Fruit fly (Drosophila melanogaster): ENCODE measurements around the gene CG10252.

CG10252 gene

dm6 chr3R:23734573-23735404 lies 38.7 kb upstream of the CG10252 start (continued):
- TF ChIP-seq vri (GFP tag; optimal IDR thresholded peaks at IDR 0.05) (no peak), OdsH (GFP tag; optimal IDR thresholded peaks at IDR 0.05) (peak; percentile 26), esn (GFP tag; optimal IDR thresholded peaks at IDR 0.05) (no peak), dsx (GFP tag; optimal IDR thresholded peaks at IDR 0.05; ENCODE audit: poor library complexity, severe bottlenecking) (peak; percentile 32), Lpt (GFP tag; optimal IDR thresholded peaks at IDR 0.05) (peak; percentile 19), Sox15 (GFP tag; optimal IDR thresholded peaks at IDR 0.05) (no peak), CG11762 (GFP tag; optimal IDR thresholded peaks at IDR 0.05; ENCODE audit: insufficient read depth) (no peak), pdm3 (GFP tag; optimal IDR thresholded peaks at IDR 0.05) (peak; percentile 23), Sox102F (GFP tag; optimal IDR thresholded peaks at IDR 0.05) (no peak)

DNA sequence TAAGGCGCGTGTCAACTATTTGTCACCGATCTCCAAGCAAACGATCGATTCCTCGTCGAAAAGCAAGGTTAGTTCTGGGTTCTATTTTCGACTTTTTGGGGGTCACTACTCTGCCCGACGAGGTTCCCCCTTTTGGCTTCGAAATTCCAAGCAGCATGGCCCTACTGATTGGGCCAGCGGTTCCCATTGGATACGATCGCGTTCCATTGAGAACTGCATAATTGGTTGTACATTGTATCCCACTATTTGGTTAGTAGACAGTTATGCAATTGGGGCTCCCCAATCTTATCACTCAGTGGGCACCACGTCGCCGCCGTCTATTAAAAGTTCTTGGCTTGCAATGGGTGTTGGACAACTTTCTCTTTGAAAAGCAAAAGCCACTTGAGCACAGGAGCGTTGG lies 37.7 kb upstream of the CG10252 start:
- TF ChIP-seq Sox15 (GFP tag; optimal IDR thresholded peaks at IDR 0.05) = no peak
- no peak for TF ChIP-seq pdm3 (GFP tag; optimal IDR thresholded peaks at IDR 0.05)
- no peak for TF ChIP-seq CG34406 (GFP tag; optimal IDR thresholded peaks at IDR 0.05)
- no peak for TF ChIP-seq achi (GFP tag; optimal IDR thresholded peaks at IDR 0.05)
- no peak for TF ChIP-seq fd59A (GFP tag; optimal IDR thresholded peaks at IDR 0.05)
- TF ChIP-seq Eip93F (GFP tag; optimal IDR thresholded peaks at IDR 0.05) = no peak
- TF ChIP-seq CG8632 (GFP tag; optimal IDR thresholded peaks at IDR 0.05) = no peak
- TF ChIP-seq esn (GFP tag; optimal IDR thresholded peaks at IDR 0.05) = no peak
- no peak for TF ChIP-seq Ets96B (tag; optimal IDR thresholded peaks at IDR 0.05)
- no peak for TF ChIP-seq spab (GFP tag; optimal IDR thresholded peaks at IDR 0.05)
- TF ChIP-seq CG10669 (GFP tag; optimal IDR thresholded peaks at IDR 0.05) = no peak
- no peak for TF ChIP-seq ss (GFP tag; optimal IDR thresholded peaks at IDR 0.05)
- TF ChIP-seq CG6854 (GFP tag; optimal IDR thresholded peaks at IDR 0.05) = no peak
- no peak for TF ChIP-seq net (GFP tag; optimal IDR thresholded peaks at IDR 0.05)
- TF ChIP-seq CG9139 (GFP tag; optimal IDR thresholded peaks at IDR 0.05) = no peak
- no peak for TF ChIP-seq CG32006 (GFP tag; optimal IDR thresholded peaks at IDR 0.05)
- TF ChIP-seq Gug (GFP tag; IDR thresholded peaks at IDR 0.05) = no peak
- TF ChIP-seq fd85E (GFP tag; optimal IDR thresholded peaks at IDR 0.05) = no peak
- TF ChIP-seq svp (GFP tag) = no peak
- no peak for TF ChIP-seq CG10631 (GFP tag; optimal IDR thresholded peaks at IDR 0.05)

- TF ChIP-seq topi (GFP tag; optimal IDR thresholded peaks at IDR 0.05) (no peak), salr (GFP tag; optimal IDR thresholded peaks at IDR 0.05) (no peak), Ets96B (tag; optimal IDR thresholded peaks at IDR 0.05) (no peak), CG6792 (GFP tag; optimal IDR thresholded peaks at IDR 0.05) (no peak), pdm3 (GFP tag; optimal IDR thresholded peaks at IDR 0.05) (no peak), ss (GFP tag; optimal IDR thresholded peaks at IDR 0.05) (no peak), CG4318 (GFP tag; optimal IDR thresholded peaks at IDR 0.05) (no peak), Eip78C (GFP tag) (peak; percentile 69), CG6808 (GFP tag; optimal IDR thresholded peaks at IDR 0.05) (no peak), esn (GFP tag; optimal IDR thresholded peaks at IDR 0.05) (peak; percentile 23), CG1621 (tag; optimal IDR thresholded peaks at IDR 0.05) (no peak), OdsH (GFP tag; optimal IDR thresholded peaks at IDR 0.05) (no peak), fkh (GFP tag; optimal IDR thresholded peaks at IDR 0.05) (peak; percentile 1), Hr39 (GFP tag; optimal IDR thresholded peaks at IDR 0.05) (no peak), fd59A (GFP tag; optimal IDR thresholded peaks at IDR 0.05) (no peak), CG8632 (GFP tag; optimal IDR thresholded peaks at IDR 0.05) (no peak), Ets21C (GFP tag; optimal IDR thresholded peaks at IDR 0.05) (no peak), CG11762 (GFP tag; optimal IDR thresholded peaks at IDR 0.05; ENCODE audit: insufficient read depth) (no peak), achi (GFP tag; optimal IDR thresholded peaks at IDR 0.05) (peak; percentile 100), CG3919 (GFP tag; optimal IDR thresholded peaks at IDR 0.05) (peak; percentile 39), Sox15 (GFP tag; optimal IDR thresholded peaks at IDR 0.05) (no peak), svp (GFP tag) (no peak), Hr4 (GFP tag; optimal IDR thresholded peaks at IDR 0.05) (no peak), Sox14 (GFP tag; optimal IDR thresholded peaks at IDR 0.05) (peak; percentile 39), CG32006 (GFP tag; optimal IDR thresholded peaks at IDR 0.05) (no peak), CG8119 (GFP tag; IDR thresholded peaks at IDR 0.05) (no peak), CG6163 (GFP tag; IDR thresholded peaks at IDR 0.05) (no peak), CG6276 (GFP tag; optimal IDR thresholded peaks at IDR 0.05) (no peak), CG34406 (GFP tag; optimal IDR thresholded peaks at IDR 0.05) (no peak), CG31627 (GFP tag; optimal IDR thresholded peaks at IDR 0.05) (no peak), CG10631 (GFP tag; optimal IDR thresholded peaks at IDR 0.05) (no peak), Hr38 (GFP tag; optimal IDR thresholded peaks at IDR 0.05) (no peak), CG9139 (GFP tag; optimal IDR thresholded peaks at IDR 0.05) (no peak)
Measured at dm6 chr3R:23732990-23733512, 37.0 kb upstream of the CG10252 start, which contains the start of the genes Hmgcr and Rpn9. Gene Hmgcr (plus strand): TSS chr3R:23733324. Gene Rpn9 (minus strand): TSS chr3R:23733462.
